Fruit fly (Drosophila melanogaster) S2 (cell line): Measurements from ENCODE around the gene CG31482.

Source experiments
- CG8478 ChIP-seq: fragments of >200 bp; optimal IDR thresholded peaks from 2 replicates; lab custom pipeline; 2018
- CTCF ChIP-seq, 2 experiments: fragments of >200 bp; optimal IDR thresholded peaks; 2 replicates each; lab custom pipeline; 2018

- TF ChIP-seq CG8478 (lab: Kevin White, UChicago) = no peak
- TF ChIP-seq CTCF (optimal IDR thresholded peaks at IDR 0.05; lab: Kevin White, UChicago) = no peak
Measured at dm6 chr3R:6593068-6593567, 7.9 kb upstream of the CG31482 start, which contains the start of gene dpr11.
